Fruit fly (Drosophila melanogaster) whole organism, embryonic: Measurements from ENCODE around the gene CG44355.

Experiments
- Atf3 ChIP-seq: fragments of 200-800 bp; sonication (Bioruptor generic); optimal IDR thresholded peaks from 3 replicates; lab custom pipeline; 2016; ENCODE audit warnings: missing biosample characterization, missing genetic modification characterization
- Bdp1 ChIP-seq: fragments of 200-800 bp; sonication (Bioruptor generic); optimal IDR thresholded peaks from 3 replicates; lab custom pipeline; 2016; ENCODE audit warnings: missing biosample characterization, missing genetic modification characterization
- Bgb ChIP-seq: fragments of 200-800 bp; sonication (Bioruptor generic); IDR thresholded peaks from 2 replicates; pipeline ENCODE4 v1.3.6; 2022; ENCODE audit warnings: missing biosample characterization, missing genetic modification characterization; ENCODE audit not compliant: partially characterized antibody
- Bteb2 ChIP-seq: fragments of 200-800 bp; sonication (Bioruptor generic); optimal IDR thresholded peaks from 2 replicates; lab custom pipeline; 2016; ENCODE audit warnings: missing biosample characterization, missing genetic modification characterization
- CG10267 ChIP-seq: fragments of 200-800 bp; sonication (Bioruptor generic); optimal IDR thresholded peaks from 2 replicates; lab custom pipeline; 2018; ENCODE audit warnings: missing biosample characterization, mild to moderate bottlenecking, missing genetic modification characterization, moderate library complexity
- CG14441 ChIP-seq: fragments of 200-800 bp; sonication (Bioruptor generic); IDR thresholded peaks from 2 replicates; pipeline ENCODE4 v1.3.6; 2022; ENCODE audit warnings: missing biosample characterization, missing genetic modification characterization
- CG17186 ChIP-seq: fragments of 200-800 bp; sonication (Bioruptor generic); optimal IDR thresholded peaks from 3 replicates; lab custom pipeline; 2017; ENCODE audit warnings: missing biosample characterization, missing genetic modification reagents, missing genetic modification characterization
- CG17802 ChIP-seq: fragments of 200-800 bp; sonication (Bioruptor generic); optimal IDR thresholded peaks from 2 replicates; lab custom pipeline; 2018; ENCODE audit warnings: missing biosample characterization, mild to moderate bottlenecking, missing genetic modification characterization, moderate library complexity
- CG18262 ChIP-seq: fragments of 200-800 bp; optimal IDR thresholded peaks from 3 replicates; lab custom pipeline; 2019; ENCODE audit warnings: missing biosample characterization, mild to moderate bottlenecking, missing genetic modification characterization, moderate library complexity
- CG18476 ChIP-seq: fragments of 200-800 bp; sonication (Bioruptor generic); optimal IDR thresholded peaks from 2 replicates; lab custom pipeline; 2016; ENCODE audit warnings: missing biosample characterization, mild to moderate bottlenecking, missing genetic modification characterization
- CG18619 ChIP-seq: fragments of 200-800 bp; sonication (Bioruptor generic); optimal IDR thresholded peaks from 3 replicates; lab custom pipeline; 2017; ENCODE audit warnings: missing biosample characterization, mild to moderate bottlenecking, missing genetic modification characterization
- CG2875 ChIP-seq: fragments of 200-800 bp; sonication (Bioruptor generic); optimal IDR thresholded peaks from 2 replicates; lab custom pipeline; 2017; ENCODE audit warnings: missing biosample characterization, mild to moderate bottlenecking, missing genetic modification characterization, missing genetic modification reagents
- CG4854 ChIP-seq: fragments of 200-800 bp; sonication (Bioruptor generic); optimal IDR thresholded peaks from 2 replicates; lab custom pipeline; 2016; ENCODE audit warnings: missing biosample characterization, missing genetic modification characterization, inconsistent platforms
- CG6654 ChIP-seq: fragments of 200-800 bp; sonication (Bioruptor generic); optimal IDR thresholded peaks from 2 replicates; lab custom pipeline; 2017; ENCODE audit warnings: missing biosample characterization, mild to moderate bottlenecking, missing genetic modification characterization
- CG7928 ChIP-seq: fragments of 200-800 bp; sonication (Bioruptor generic); optimal IDR thresholded peaks from 2 replicates; lab custom pipeline; 2017; ENCODE audit warnings: missing biosample characterization, mild to moderate bottlenecking, missing genetic modification characterization
- CG7987 ChIP-seq: fragments of 200-800 bp; sonication (Bioruptor generic); optimal IDR thresholded peaks from 2 replicates; lab custom pipeline; 2018; ENCODE audit warnings: missing biosample characterization, mild to moderate bottlenecking, missing genetic modification characterization, moderate library complexity
- CG8089 ChIP-seq: fragments of 200-800 bp; sonication (Bioruptor generic); optimal IDR thresholded peaks from 3 replicates; lab custom pipeline; 2016; ENCODE audit warnings: missing biosample characterization, missing genetic modification characterization
- CHES-1-like ChIP-seq: fragments of 200-800 bp; sonication (Bioruptor generic); optimal IDR thresholded peaks from 2 replicates; lab custom pipeline; 2016; ENCODE audit warnings: missing biosample characterization, missing genetic modification characterization
- Chrac-16 ChIP-seq: fragments of 200-800 bp; sonication (Bioruptor generic); optimal IDR thresholded peaks from 3 replicates; lab custom pipeline; 2016; ENCODE audit warnings: missing biosample characterization, missing genetic modification characterization
- Doc3 ChIP-seq: fragments of 200-800 bp; sonication (Bioruptor generic); IDR thresholded peaks from 3 replicates; pipeline ENCODE4 v1.3.6; 2022; ENCODE audit warnings: missing biosample characterization, missing genetic modification characterization; ENCODE audit not compliant: partially characterized antibody
- Dp ChIP-seq: fragments of 200-800 bp; sonication (Bioruptor generic); optimal IDR thresholded peaks from 2 replicates; lab custom pipeline; 2018; ENCODE audit warnings: missing biosample characterization, mild to moderate bottlenecking, missing genetic modification characterization, moderate library complexity
- Fer1 ChIP-seq: fragments of 200-800 bp; sonication (Bioruptor generic); optimal IDR thresholded peaks from 2 replicates; lab custom pipeline; 2017; ENCODE audit warnings: missing biosample characterization, mild to moderate bottlenecking, missing genetic modification characterization
- HLH54F ChIP-seq: fragments of 200-800 bp; sonication (Bioruptor generic); optimal IDR thresholded peaks from 3 replicates; lab custom pipeline; 2016; ENCODE audit warnings: missing biosample characterization, missing genetic modification characterization
- HLHmδ ChIP-seq: fragments of 200-800 bp; sonication (Bioruptor generic); optimal IDR thresholded peaks from 2 replicates; lab custom pipeline; 2018; ENCODE audit warnings: missing biosample characterization, mild to moderate bottlenecking, missing genetic modification characterization, moderate library complexity
- Hey ChIP-seq: fragments of 200-800 bp; sonication (Bioruptor generic); optimal IDR thresholded peaks from 3 replicates; lab custom pipeline; 2018; ENCODE audit warnings: missing biosample characterization, mild to moderate bottlenecking, missing genetic modification characterization
- Jarid2 ChIP-seq: fragments of 200-800 bp; sonication (Bioruptor generic); optimal IDR thresholded peaks from 3 replicates; lab custom pipeline; 2017; ENCODE audit warnings: mild to moderate bottlenecking, missing biosample characterization, missing genetic modification reagents, missing genetic modification characterization
- Lpt ChIP-seq: fragments of >200 bp; optimal IDR thresholded peaks from 2 replicates; lab custom pipeline; 2018; ENCODE audit warnings: missing biosample characterization, missing genetic modification characterization
- Nf-YC ChIP-seq: fragments of 200-800 bp; optimal IDR thresholded peaks from 3 replicates; lab custom pipeline; 2019; ENCODE audit warnings: missing biosample characterization, mild to moderate bottlenecking, missing genetic modification characterization, moderate library complexity
- Scr ChIP-seq: fragments of 200-800 bp; sonication (Bioruptor generic); IDR thresholded peaks from 2 replicates; pipeline ENCODE4 v1.3.6; 2022; ENCODE audit warnings: missing biosample characterization, missing genetic modification characterization; ENCODE audit not compliant: partially characterized antibody
- Side ChIP-seq: fragments of 200-800 bp; sonication (Bioruptor generic); optimal IDR thresholded peaks from 2 replicates; lab custom pipeline; 2016; ENCODE audit warnings: missing biosample characterization, missing genetic modification characterization
- Taf1 ChIP-seq: fragments of 200-800 bp; sonication (Bioruptor generic); IDR thresholded peaks from 2 replicates; pipeline ENCODE4 v1.3.6; 2022; ENCODE audit warnings: missing biosample characterization, missing genetic modification characterization
- al ChIP-seq: fragments of 200-800 bp; sonication (Bioruptor generic); IDR thresholded peaks from 2 replicates; pipeline ENCODE4 v1.3.6; 2022; ENCODE audit warnings: missing biosample characterization, missing genetic modification characterization
- ara ChIP-seq: fragments of 200-800 bp; sonication (Bioruptor generic); IDR thresholded peaks from 2 replicates; pipeline ENCODE4 v1.3.6; 2022; ENCODE audit warnings: missing biosample characterization, missing genetic modification characterization
- bowl ChIP-seq: fragments of 200-800 bp; sonication (Bioruptor generic); IDR thresholded peaks from 2 replicates; pipeline ENCODE4 v1.3.6; 2022; ENCODE audit warnings: missing biosample characterization, missing genetic modification characterization
- cas ChIP-seq: fragments of 200-800 bp; sonication (Bioruptor generic); IDR thresholded peaks from 2 replicates; pipeline ENCODE4 v1.3.6; 2022; ENCODE audit warnings: missing biosample characterization, missing genetic modification characterization
- chn ChIP-seq: fragments of 200-800 bp; sonication (Bioruptor generic); optimal IDR thresholded peaks from 2 replicates; lab custom pipeline; 2016; ENCODE audit warnings: missing biosample characterization, missing genetic modification characterization
- danr ChIP-seq: fragments of 200-800 bp; sonication (Bioruptor generic); IDR thresholded peaks from 2 replicates; pipeline ENCODE4 v1.3.6; 2022; ENCODE audit warnings: missing biosample characterization, missing genetic modification characterization
- eve ChIP-seq, 2 experiments: fragments of >200 bp; optimal IDR thresholded peaks; 2 replicates each; lab custom pipeline; 2017; ENCODE audit warnings: missing biosample characterization in 2 of 2, missing genetic modification characterization in 2 of 2
- gt ChIP-seq: fragments of 200-800 bp; sonication (Bioruptor generic); IDR thresholded peaks from 2 replicates; pipeline ENCODE4 v1.3.6; 2022; ENCODE audit warnings: missing biosample characterization, missing genetic modification characterization
- nom ChIP-seq: fragments of 200-800 bp; sonication (Bioruptor generic); optimal IDR thresholded peaks from 2 replicates; lab custom pipeline; 2017; ENCODE audit warnings: missing biosample characterization, missing genetic modification characterization, mild to moderate bottlenecking, moderate library complexity, missing genetic modification reagents
- oc ChIP-seq: fragments of 200-800 bp; sonication (Bioruptor generic); optimal IDR thresholded peaks from 2 replicates; lab custom pipeline; 2018; ENCODE audit warnings: missing biosample characterization, mild to moderate bottlenecking, missing genetic modification characterization, moderate library complexity
- phol ChIP-seq: fragments of 200-800 bp; sonication (Bioruptor generic); optimal IDR thresholded peaks from 3 replicates; lab custom pipeline; 2018; ENCODE audit warnings: missing biosample characterization, mild to moderate bottlenecking, missing genetic modification characterization, moderate library complexity
- pita ChIP-seq: fragments of 200-800 bp; sonication (Bioruptor generic); optimal IDR thresholded peaks from 2 replicates; lab custom pipeline; 2017; ENCODE audit warnings: missing biosample characterization, mild to moderate bottlenecking, missing genetic modification characterization
- sima ChIP-seq: fragments of 200-800 bp; sonication (Bioruptor generic); optimal IDR thresholded peaks from 2 replicates; lab custom pipeline; 2016; ENCODE audit warnings: missing biosample characterization, missing genetic modification characterization
- slou ChIP-seq: fragments of 200-800 bp; sonication (Bioruptor generic); optimal IDR thresholded peaks from 3 replicates; lab custom pipeline; 2016; ENCODE audit warnings: missing biosample characterization, missing genetic modification characterization
- tap ChIP-seq: fragments of 200-800 bp; optimal IDR thresholded peaks from 3 replicates; lab custom pipeline; 2019; ENCODE audit warnings: missing biosample characterization, mild to moderate bottlenecking, missing genetic modification characterization, moderate library complexity
- tgo ChIP-seq: fragments of 200-800 bp; sonication (Bioruptor generic); IDR thresholded peaks from 3 replicates; pipeline ENCODE4 v1.3.6; 2022; ENCODE audit warnings: missing biosample characterization, missing genetic modification characterization
- tll ChIP-seq, 2 experiments: fragments of 200-800 bp in 1 of 2; fragments of >200 bp in 1 of 2; sonication (Bioruptor generic) in 1 of 2; optimal IDR thresholded peaks; 2 replicates each; lab custom pipeline; 2017 to 2019; ENCODE audit warnings: missing biosample characterization in 2 of 2, missing genetic modification characterization in 2 of 2, mild to moderate bottlenecking in 1 of 2, moderate library complexity in 1 of 2
- toy ChIP-seq: fragments of 200-800 bp; sonication (Bioruptor generic); IDR thresholded peaks from 2 replicates; pipeline ENCODE4 v1.3.6; 2022; ENCODE audit warnings: missing biosample characterization, missing genetic modification characterization
- unc-4 ChIP-seq: fragments of 200-800 bp; sonication (Bioruptor generic); IDR thresholded peaks from 2 replicates; pipeline ENCODE4 v1.3.6; 2022; ENCODE audit warnings: missing biosample characterization, missing genetic modification characterization; ENCODE audit not compliant: partially characterized antibody
- yki ChIP-seq: fragments of >200 bp; optimal IDR thresholded peaks from 3 replicates; lab custom pipeline; 2018
- zen2 ChIP-seq: fragments of 200-800 bp; sonication (Bioruptor generic); IDR thresholded peaks from 3 replicates; pipeline ENCODE4 v1.3.6; 2022; ENCODE audit warnings: missing biosample characterization, missing genetic modification characterization; ENCODE audit not compliant: partially characterized antibody

CG44355 gene

dm6 chr3L:12350307-12350706 lies 39.7 kb downstream of the CG44355 start (continued):
- TF ChIP-seq CG18476 (no peak), CG10267 (no peak), HLHmδ (GFP tag; lab: Kevin White, UChicago) (no peak), CG2875 (GFP tag; lab: Kevin White, UChicago) (peak; percentile 57), CG4854 (GFP tag; lab: Kevin White, UChicago) (no peak), Fer1 (no peak), gt (GFP tag; lab: Robert Waterston, UW) (no peak), tgo (no peak), Scr (GFP tag; lab: Robert Waterston, UW) (no peak), CG17186 (GFP tag; lab: Kevin White, UChicago) (no peak), Bgb (GFP tag; lab: Robert Waterston, UW) (no peak), tll (GFP tag; optimal IDR thresholded peaks at IDR 0.05; lab: Kevin White, UChicago) (no peak), danr (GFP tag; lab: Robert Waterston, UW) (no peak), CHES-1-like (GFP tag; lab: Kevin White, UChicago) (peak; percentile 26), CG14441 (GFP tag; lab: Robert Waterston, UW) (no peak), Nf-YC (tag; lab: Kevin White, UChicago) (no peak), CG6654 (GFP tag; lab: Kevin White, UChicago) (no peak), Dp (GFP tag; lab: Kevin White, UChicago) (no peak), CG7928 (GFP tag; lab: Kevin White, UChicago) (no peak), nom (no peak), unc-4 (GFP tag; lab: Robert Waterston, UW) (no peak), slou (no peak), zen2 (GFP tag; lab: Robert Waterston, UW) (no peak), sima (GFP tag; lab: Kevin White, UChicago) (no peak), Taf1 (no peak), oc (tag; lab: Kevin White, UChicago) (no peak), bowl (no peak), Hey (no peak), CG18619 (GFP tag; lab: Kevin White, UChicago) (peak; percentile 9), tap (no peak), toy (GFP tag; lab: Robert Waterston, UW) (no peak), cas (GFP tag; lab: Robert Waterston, UW) (no peak), phol (tag; lab: Kevin White, UChicago) (no peak), CG18262 (tag; lab: Kevin White, UChicago) (no peak), ara (GFP tag; lab: Robert Waterston, UW) (0 out of 2 replicates have a peak, but pooled peaks have one; percentile 8), Side (peak; percentile 42), Lpt (GFP tag; lab: Kevin White, UChicago) (no peak), Doc3 (GFP tag; lab: Robert Waterston, UW) (no peak), CG7987 (GFP tag; lab: Kevin White, UChicago) (no peak), Atf3 (GFP tag; lab: Kevin White, UChicago) (no peak), al (GFP tag; lab: Robert Waterston, UW) (no peak), CG17802 (no peak), Jarid2 (GFP tag; lab: Kevin White, UChicago) (no peak), chn (GFP tag; lab: Kevin White, UChicago) (no peak), pita (no peak), yki (no peak), eve (GFP tag; optimal IDR thresholded peaks at IDR 0.05; lab: Kevin White, UChicago) (no peak), CG8089 (GFP tag; lab: Kevin White, UChicago) (no peak), Chrac-16 (no peak), Bteb2 (peak; percentile 54), HLH54F (GFP tag; lab: Kevin White, UChicago) (no peak), Bdp1 (GFP tag; lab: Kevin White, UChicago) (peak; percentile 32)
